Worm (Caenorhabditis elegans): ENCODE measurements around the gene Y59A8A.8.

The Y59A8A.8 gene

ce11 chrV:17845370-17845967 is 19.9 kb upstream of the Y59A8A.8 start:
- no peak for TF ChIP-seq egl-43 (GFP tag; IDR thresholded peaks at IDR 0.05)
- no peak for TF ChIP-seq tag-97 (GFP tag; IDR thresholded peaks at IDR 0.05)
- TF ChIP-seq ceh-28 (tag; optimal IDR thresholded peaks at IDR 0.05): no peak
- TF ChIP-seq mdt-29 (GFP tag; IDR thresholded peaks at IDR 0.05): no peak
- TF ChIP-seq nhr-237 (tag; optimal IDR thresholded peaks at IDR 0.05): no peak
- no peak for TF ChIP-seq nhr-102 (tag; optimal IDR thresholded peaks at IDR 0.05)
- no peak for TF ChIP-seq fkh-10 (GFP tag; optimal IDR thresholded peaks at IDR 0.05)
- TF ChIP-seq rbr-2 (tag; optimal IDR thresholded peaks at IDR 0.05): no peak
- no peak for TF ChIP-seq snpc-4 (tag; optimal IDR thresholded peaks at IDR 0.05)
- no peak for TF ChIP-seq duxl-1 (tag; optimal IDR thresholded peaks at IDR 0.05; ENCODE audit: poor library complexity)
- no peak for TF ChIP-seq ztf-7 (tag; optimal IDR thresholded peaks at IDR 0.05)
- TF ChIP-seq R02D3.7 (tag; optimal IDR thresholded peaks at IDR 0.05): no peak
- no peak for TF ChIP-seq nhr-10 (tag; optimal IDR thresholded peaks at IDR 0.05)
- no peak for TF ChIP-seq lin-29 (GFP tag; IDR thresholded peaks at IDR 0.05)

ce11 chrV:17855889-17856288 is 9.5 kb upstream of the Y59A8A.8 start, which contains the start of gene tcc-1:
Gene tcc-1, minus strand, starts transcription at chrV:17855989.
- TF ChIP-seq mxl-2 (GFP tag; conservative IDR thresholded peaks at IDR 0.05): no peak
- no peak for TF ChIP-seq nhr-25 (tag; optimal IDR thresholded peaks at IDR 0.05; ENCODE audit: borderline replicate concordance, insufficient read depth)
- TF ChIP-seq R02D3.7 (tag; optimal IDR thresholded peaks at IDR 0.05): no peak
- TF ChIP-seq aly-2 (tag; optimal IDR thresholded peaks at IDR 0.05): no peak
- no peak for TF ChIP-seq madf-5 (GFP tag; IDR thresholded peaks at IDR 0.05)
- no peak for TF ChIP-seq ceh-82 (tag; optimal IDR thresholded peaks at IDR 0.05)

ce11 chrV:17857901-17858300 is 7.5 kb upstream of the Y59A8A.8 start:
- TF ChIP-seq aly-2 (tag; optimal IDR thresholded peaks at IDR 0.05) (no peak), mes-2 (tag; optimal IDR thresholded peaks at IDR 0.05; ENCODE audit: poor library complexity, severe bottlenecking) (peak; percentile 75), daf-19 (GFP tag; conservative IDR thresholded peaks at IDR 0.05) (no peak), ztf-11 (tag; optimal IDR thresholded peaks at IDR 0.05) (no peak), mep-1 (tag; optimal IDR thresholded peaks at IDR 0.05) (peak; percentile 89), lin-29 (GFP tag; IDR thresholded peaks at IDR 0.05) (no peak), Y48G9A.11 (GFP tag; IDR thresholded peaks at IDR 0.05) (no peak), T20F7.1 (GFP tag; optimal IDR thresholded peaks at IDR 0.05) (no peak), ces-1 (GFP tag; optimal IDR thresholded peaks at IDR 0.05) (peak; percentile 56), madf-5 (GFP tag; IDR thresholded peaks at IDR 0.05) (no peak), R02D3.7 (tag; optimal IDR thresholded peaks at IDR 0.05) (no peak), lin-1 (GFP tag; IDR thresholded peaks at IDR 0.05) (peak; percentile 84), ctbp-1 (GFP tag; IDR thresholded peaks at IDR 0.05) (peak; percentile 82), hlh-30 (tag; optimal IDR thresholded peaks at IDR 0.05; ENCODE audit: insufficient read depth) (peak; percentile 96), ceh-28 (tag; optimal IDR thresholded peaks at IDR 0.05) (no peak), nhr-77 (tag; optimal IDR thresholded peaks at IDR 0.05) (peak; percentile 42), skn-1 (tag; optimal IDR thresholded peaks at IDR 0.05) (no peak), nhr-10 (tag; optimal IDR thresholded peaks at IDR 0.05) (peak; percentile 42), ceh-20 (GFP tag; IDR thresholded peaks at IDR 0.05) (peak; percentile 65), Y105C5A.15 (GFP tag; IDR thresholded peaks at IDR 0.05) (no peak), lin-15B (tag; optimal IDR thresholded peaks at IDR 0.05) (no peak), daf-12 (tag; optimal IDR thresholded peaks at IDR 0.05) (no peak), F10B5.3 (tag; optimal IDR thresholded peaks at IDR 0.05) (no peak), nhr-76 (tag; optimal IDR thresholded peaks at IDR 0.05) (no peak), tag-97 (GFP tag; IDR thresholded peaks at IDR 0.05) (no peak), php-3 (GFP tag; IDR thresholded peaks at IDR 0.05) (no peak), dve-1 (tag; optimal IDR thresholded peaks at IDR 0.05; ENCODE audit: insufficient read depth) (peak; percentile 89), nhr-102 (tag; optimal IDR thresholded peaks at IDR 0.05) (peak; percentile 67), ZK546.5 (tag; optimal IDR thresholded peaks at IDR 0.05) (no peak), madf-9 (GFP tag; conservative IDR thresholded peaks at IDR 0.05) (no peak), Y75B8A.6 (GFP tag; IDR thresholded peaks at IDR 0.05) (no peak), cey-2 (tag; optimal IDR thresholded peaks at IDR 0.05; ENCODE audit: borderline replicate concordance, insufficient read depth) (no peak), fkh-10 (GFP tag; optimal IDR thresholded peaks at IDR 0.05) (peak; percentile 80), ama-1 (optimal IDR thresholded peaks at IDR 0.05) (no peak), arid-1 (GFP tag; conservative IDR thresholded peaks at IDR 0.05) (peak; percentile 50), zip-11 (GFP tag; IDR thresholded peaks at IDR 0.05) (no peak), mdt-29 (GFP tag; IDR thresholded peaks at IDR 0.05) (peak; percentile 70; the same call in 1 of the 2 replicates)
